Worm (Caenorhabditis elegans): ENCODE data around the gene F28A10.13.

Gene F28A10.13

DNA sequence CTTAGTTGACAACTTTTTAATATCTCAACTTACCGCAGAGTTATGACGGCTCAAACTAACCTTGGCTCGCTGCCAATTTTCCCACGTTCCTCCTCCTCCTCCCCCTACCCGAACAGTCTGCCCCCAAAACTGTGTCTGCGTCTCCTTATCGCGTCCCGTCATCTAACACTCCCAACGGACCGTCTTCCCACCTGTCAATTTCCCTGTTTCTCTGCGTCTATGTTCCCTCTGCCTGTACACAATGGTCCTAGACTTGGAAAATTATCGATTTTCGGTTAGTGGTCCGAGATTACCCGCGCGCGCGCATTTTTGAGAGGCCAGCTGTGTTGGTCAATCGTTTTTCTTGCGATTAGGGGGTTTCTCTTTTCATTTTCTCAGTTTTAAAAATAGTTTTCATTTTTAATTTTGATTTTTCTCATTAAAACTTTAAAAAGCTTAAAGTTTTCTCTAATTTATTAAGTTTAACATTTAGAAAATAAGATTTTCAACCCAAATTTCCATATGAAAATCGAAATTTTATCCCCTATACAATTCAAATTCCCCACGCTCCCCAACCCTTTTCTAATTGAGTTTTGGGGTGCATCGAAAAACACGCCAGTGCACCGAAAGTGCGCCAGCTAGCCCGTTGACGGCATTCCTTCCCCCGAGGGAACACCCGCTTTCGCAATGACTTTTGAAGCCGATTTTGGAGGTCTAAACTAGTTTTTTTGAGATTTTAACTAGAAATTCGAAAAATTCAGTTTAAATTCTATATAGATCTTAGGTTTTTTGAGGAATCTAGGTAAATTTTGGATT lies 24.6 kb downstream of the F28A10.13 start, which contains the start of gene alg-2:
alg-2 (plus strand) TSS at position 220 of the 795 bp plus-strand sequence.
- TF ChIP-seq cnd-1 (tag; optimal IDR thresholded peaks at IDR 0.05): peak; percentile 76
- TF ChIP-seq elt-3 (tag; optimal IDR thresholded peaks at IDR 0.05): no peak
- TF ChIP-seq elt-1 (tag; optimal IDR thresholded peaks at IDR 0.05; ENCODE audit: borderline replicate concordance, insufficient read depth): peak; percentile 93
- no peak for TF ChIP-seq zip-8 (tag; optimal IDR thresholded peaks at IDR 0.05)
- no peak for TF ChIP-seq pha-4 (tag; optimal IDR thresholded peaks at IDR 0.05)
- no peak for TF ChIP-seq M03D4.4 (tag; optimal IDR thresholded peaks at IDR 0.05)
- peak; percentile 56 for TF ChIP-seq sptf-1 (tag; optimal IDR thresholded peaks at IDR 0.05)
- TF ChIP-seq nhr-28 (tag; optimal IDR thresholded peaks at IDR 0.05): no peak
- no peak for TF ChIP-seq blmp-1 (tag; optimal IDR thresholded peaks at IDR 0.05)
- no peak for TF ChIP-seq ztf-11 (tag; optimal IDR thresholded peaks at IDR 0.05)
- no peak for TF ChIP-seq nhr-12 (tag; optimal IDR thresholded peaks at IDR 0.05)
- peak; percentile 19 for TF ChIP-seq lin-13 (tag; optimal IDR thresholded peaks at IDR 0.05)
- TF ChIP-seq lsy-2 (tag; optimal IDR thresholded peaks at IDR 0.05): no peak
- TF ChIP-seq nhr-2 (tag; optimal IDR thresholded peaks at IDR 0.05): peak; percentile 71
- no peak for TF ChIP-seq sem-2 (GFP tag; optimal IDR thresholded peaks at IDR 0.05)
- peak; percentile 92 for TF ChIP-seq lin-32 (GFP tag; optimal IDR thresholded peaks at IDR 0.05)
- TF ChIP-seq hlh-1 (tag; optimal IDR thresholded peaks at IDR 0.05): peak; percentile 32
- TF ChIP-seq drap-1 (GFP tag; optimal IDR thresholded peaks at IDR 0.05): no peak
- TF ChIP-seq ceh-43 (GFP tag; optimal IDR thresholded peaks at IDR 0.05): peak; percentile 43
- TF ChIP-seq ces-1 (GFP tag; optimal IDR thresholded peaks at IDR 0.05): peak; percentile 75
- TF ChIP-seq mls-2 (tag; optimal IDR thresholded peaks at IDR 0.05): peak; percentile 27
- no peak for TF ChIP-seq bed-3 (GFP tag; optimal IDR thresholded peaks at IDR 0.05)
- peak; percentile 48 for TF ChIP-seq unc-62 (GFP tag; optimal IDR thresholded peaks at IDR 0.05)
- TF ChIP-seq mab-5 (tag; optimal IDR thresholded peaks at IDR 0.05): no peak
- TF ChIP-seq unc-120 (tag; optimal IDR thresholded peaks at IDR 0.05; ENCODE audit: poor library complexity, severe bottlenecking): peak; percentile 28
- peak; percentile 96 for TF ChIP-seq ceh-39 (tag; optimal IDR thresholded peaks at IDR 0.05)
- TF ChIP-seq ham-2 (GFP tag; optimal IDR thresholded peaks at IDR 0.05): peak; percentile 63

ce11 chrII:875739-876138 lies 27.1 kb downstream of the F28A10.13 start:
- TF ChIP-seq lin-13 (tag; optimal IDR thresholded peaks at IDR 0.05): no peak
- TF ChIP-seq nhr-28 (tag; optimal IDR thresholded peaks at IDR 0.05): no peak
- no peak for TF ChIP-seq snpc-4 (tag; optimal IDR thresholded peaks at IDR 0.05)
- no peak for TF ChIP-seq blmp-1 (tag; optimal IDR thresholded peaks at IDR 0.05)
- no peak for TF ChIP-seq sptf-1 (tag; optimal IDR thresholded peaks at IDR 0.05)
- TF ChIP-seq elt-1 (tag; optimal IDR thresholded peaks at IDR 0.05; ENCODE audit: borderline replicate concordance, insufficient read depth): no peak
- TF ChIP-seq nhr-2 (tag; optimal IDR thresholded peaks at IDR 0.05): no peak
- no peak for TF ChIP-seq lin-32 (GFP tag; optimal IDR thresholded peaks at IDR 0.05)
- no peak for TF ChIP-seq ham-2 (GFP tag; optimal IDR thresholded peaks at IDR 0.05)
- no peak for TF ChIP-seq ceh-83 (GFP tag; optimal IDR thresholded peaks at IDR 0.05)
- TF ChIP-seq unc-39 (tag; optimal IDR thresholded peaks at IDR 0.05): no peak
- no peak for TF ChIP-seq nhr-12 (tag; optimal IDR thresholded peaks at IDR 0.05)
- TF ChIP-seq ztf-11 (tag; optimal IDR thresholded peaks at IDR 0.05): no peak

- TF ChIP-seq sem-2 (GFP tag; optimal IDR thresholded peaks at IDR 0.05) (no peak), nhr-2 (tag; optimal IDR thresholded peaks at IDR 0.05) (no peak), unc-39 (tag; optimal IDR thresholded peaks at IDR 0.05) (no peak), ces-1 (GFP tag; optimal IDR thresholded peaks at IDR 0.05) (no peak), nhr-12 (tag; optimal IDR thresholded peaks at IDR 0.05) (no peak), ceh-43 (GFP tag; optimal IDR thresholded peaks at IDR 0.05) (no peak), ztf-11 (tag; optimal IDR thresholded peaks at IDR 0.05) (no peak), mep-1 (tag; optimal IDR thresholded peaks at IDR 0.05) (no peak), nhr-237 (tag; optimal IDR thresholded peaks at IDR 0.05) (no peak), blmp-1 (tag; optimal IDR thresholded peaks at IDR 0.05) (no peak)
Measured at ce11 chrII:880666-881226, 32.1 kb downstream of the F28A10.13 start.

DNA sequence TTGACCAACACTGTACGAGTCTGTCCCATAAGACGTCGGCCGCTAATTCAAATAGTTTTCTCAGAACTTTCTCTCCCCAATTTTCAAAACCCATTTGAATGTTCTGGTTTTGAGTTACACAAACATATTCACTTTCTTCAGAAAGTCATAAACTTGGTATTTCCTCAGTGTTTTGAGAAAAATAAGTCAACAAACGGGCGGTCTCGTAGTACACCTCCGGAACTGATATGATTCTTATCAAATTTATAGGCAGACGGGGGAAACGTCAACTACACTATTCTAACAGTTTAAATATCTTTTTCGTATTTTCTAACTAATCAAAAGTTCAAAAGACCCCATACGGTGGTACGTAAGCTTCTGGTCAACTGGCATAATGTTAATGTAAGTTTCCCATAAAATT lies 35.6 kb downstream of the F28A10.13 start:
- no peak for TF ChIP-seq ham-2 (GFP tag; optimal IDR thresholded peaks at IDR 0.05)
- TF ChIP-seq zip-8 (tag; optimal IDR thresholded peaks at IDR 0.05): no peak
- no peak for TF ChIP-seq M03D4.4 (tag; optimal IDR thresholded peaks at IDR 0.05)
- no peak for TF ChIP-seq ceh-83 (GFP tag; optimal IDR thresholded peaks at IDR 0.05)
- no peak for TF ChIP-seq ztf-11 (tag; optimal IDR thresholded peaks at IDR 0.05)
- TF ChIP-seq pha-4 (tag; optimal IDR thresholded peaks at IDR 0.05): no peak
- no peak for TF ChIP-seq nhr-28 (tag; optimal IDR thresholded peaks at IDR 0.05)
- TF ChIP-seq snpc-4 (tag; optimal IDR thresholded peaks at IDR 0.05): no peak
- no peak for TF ChIP-seq nhr-2 (tag; optimal IDR thresholded peaks at IDR 0.05)
- no peak for TF ChIP-seq nhr-76 (tag; optimal IDR thresholded peaks at IDR 0.05)

Data from whole organism, mixed stage, embryonic.